Worm (Caenorhabditis elegans) whole organism, L4/young adult: ENCODE data around the gene pgp-12.

Source experiments
- dao-5 ChIP-seq: sonication (generic microtip); optimal IDR thresholded peaks from 2 replicates; lab custom pipeline; 2016; ENCODE audit warnings: missing genotype, missing genetic modification characterization, moderate library complexity, missing compliant biosample characterization
- him-1 ChIP-seq: sonication (generic microtip); optimal IDR thresholded peaks from 2 replicates; lab custom pipeline; 2016; ENCODE audit warnings: missing genotype, missing genetic modification reagents, missing genetic modification characterization, missing compliant biosample characterization

DNA sequence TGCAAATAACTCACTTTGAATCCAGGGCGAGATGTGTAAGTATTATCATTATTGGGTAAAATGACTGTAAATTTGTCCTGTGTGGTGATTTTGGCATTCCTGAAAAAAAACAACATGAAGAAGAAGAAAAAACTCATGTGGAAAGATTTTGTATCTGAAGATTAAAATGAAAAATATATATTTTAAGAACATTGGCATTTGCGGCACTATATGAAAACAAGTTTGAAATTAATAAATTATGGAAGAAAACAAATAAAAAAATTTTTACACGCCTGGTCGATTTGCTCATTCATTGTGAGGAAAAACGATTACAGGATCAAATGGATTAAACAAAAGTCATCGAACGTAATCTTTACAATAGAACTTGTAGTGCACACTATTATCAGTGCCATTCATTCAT is 38.1 kb downstream of the pgp-12 start, which contains the start of gene ilc-17.1:
- TF ChIP-seq him-1 (no peak), dao-5 (tag; lab: Kevin White, UChicago) (no peak)
